Fruit fly (Drosophila melanogaster) whole organism, embryonic: ENCODE data around the gene CG12321.

Experiments
- CG10366 ChIP-seq: fragments of 200-800 bp; sonication (Bioruptor generic); IDR thresholded peaks from 2 replicates; pipeline ENCODE4 v1.3.6; 2022; ENCODE audit warnings: missing biosample characterization, missing genetic modification characterization
- CG11456 ChIP-seq: fragments of 200-800 bp; sonication (Bioruptor generic); IDR thresholded peaks from 3 replicates; pipeline ENCODE4 v1.3.6; 2022; ENCODE audit warnings: missing biosample characterization, missing genetic modification characterization
- CG11695 ChIP-seq: fragments of 200-800 bp; sonication (Bioruptor generic); IDR thresholded peaks from 3 replicates; pipeline ENCODE4 v1.3.6; 2022; ENCODE audit warnings: missing biosample characterization, missing genetic modification characterization
- CG13775 ChIP-seq: fragments of 200-800 bp; sonication (Bioruptor generic); optimal IDR thresholded peaks from 3 replicates; lab custom pipeline; 2017; ENCODE audit warnings: missing biosample characterization, mild to moderate bottlenecking, missing genetic modification characterization
- CG14441 ChIP-seq: fragments of 200-800 bp; sonication (Bioruptor generic); IDR thresholded peaks from 2 replicates; pipeline ENCODE4 v1.3.6; 2022; ENCODE audit warnings: missing biosample characterization, missing genetic modification characterization
- CG18262 ChIP-seq: fragments of 200-800 bp; optimal IDR thresholded peaks from 3 replicates; lab custom pipeline; 2019; ENCODE audit warnings: missing biosample characterization, mild to moderate bottlenecking, missing genetic modification characterization, moderate library complexity
- CG18764 ChIP-seq: fragments of 200-800 bp; sonication (Bioruptor generic); optimal IDR thresholded peaks from 3 replicates; lab custom pipeline; 2016; ENCODE audit warnings: missing biosample characterization, missing genetic modification characterization
- CG3281 ChIP-seq: fragments of 200-800 bp; sonication (Bioruptor generic); optimal IDR thresholded peaks from 3 replicates; lab custom pipeline; 2017; ENCODE audit warnings: missing biosample characterization, mild to moderate bottlenecking, missing genetic modification characterization
- CG3995 ChIP-seq: fragments of 200-800 bp; sonication (Bioruptor generic); optimal IDR thresholded peaks from 3 replicates; lab custom pipeline; 2016; ENCODE audit warnings: missing biosample characterization, missing genetic modification characterization
- CG4617 ChIP-seq: fragments of 200-800 bp; sonication (Bioruptor generic); optimal IDR thresholded peaks from 3 replicates; lab custom pipeline; 2016; ENCODE audit warnings: missing biosample characterization, missing genetic modification characterization, borderline replicate concordance
- CG6854 ChIP-seq: fragments of 200-800 bp; sonication (Bioruptor generic); optimal IDR thresholded peaks from 3 replicates; lab custom pipeline; 2017; ENCODE audit warnings: missing biosample characterization, mild to moderate bottlenecking, missing genetic modification characterization
- D19B ChIP-seq: fragments of 200-800 bp; sonication (Bioruptor generic); optimal IDR thresholded peaks from 2 replicates; lab custom pipeline; 2017; ENCODE audit warnings: missing biosample characterization, mild to moderate bottlenecking, missing genetic modification characterization
- Dll ChIP-seq: fragments of 200-800 bp; sonication (Bioruptor generic); IDR thresholded peaks from 4 replicates; pipeline ENCODE4 v1.3.6; 2022; ENCODE audit warnings: missing biosample characterization, missing genetic modification characterization; ENCODE audit not compliant: partially characterized antibody
- Dref ChIP-seq: fragments of 200-800 bp; sonication (Bioruptor generic); IDR thresholded peaks from 2 replicates; pipeline ENCODE4 v1.3.6; 2022; ENCODE audit warnings: missing biosample characterization, missing genetic modification characterization
- ERR ChIP-seq: fragments of 200-800 bp; sonication (Bioruptor generic); optimal IDR thresholded peaks from 2 replicates; lab custom pipeline; 2016; ENCODE audit warnings: missing biosample characterization, missing genetic modification characterization
- Gsc ChIP-seq: fragments of 200-800 bp; sonication (Bioruptor generic); IDR thresholded peaks from 2 replicates; pipeline ENCODE4 v1.3.6; 2022; ENCODE audit warnings: missing biosample characterization, missing genetic modification characterization
- HLH4C ChIP-seq: fragments of 200-800 bp; sonication (Bioruptor generic); IDR thresholded peaks from 3 replicates; pipeline ENCODE4 v1.3.6; 2022; ENCODE audit warnings: missing biosample characterization, missing genetic modification characterization; ENCODE audit not compliant: partially characterized antibody
- Hmr ChIP-seq: fragments of 200-800 bp; sonication (Bioruptor generic); optimal IDR thresholded peaks from 3 replicates; lab custom pipeline; 2017; ENCODE audit warnings: mild to moderate bottlenecking, missing biosample characterization, missing genetic modification reagents, missing genetic modification characterization
- NFAT ChIP-seq: fragments of 200-800 bp; sonication (Bioruptor generic); IDR thresholded peaks from 2 replicates; pipeline ENCODE4 v1.3.6; 2022; ENCODE audit warnings: missing biosample characterization, missing genetic modification characterization
- Nf-YC ChIP-seq: fragments of 200-800 bp; optimal IDR thresholded peaks from 3 replicates; lab custom pipeline; 2019; ENCODE audit warnings: missing biosample characterization, mild to moderate bottlenecking, missing genetic modification characterization, moderate library complexity
- PHDP ChIP-seq: fragments of 200-800 bp; sonication (Bioruptor generic); optimal IDR thresholded peaks from 3 replicates; lab custom pipeline; 2018; ENCODE audit warnings: missing biosample characterization, mild to moderate bottlenecking, missing genetic modification characterization, moderate library complexity
- Pdp1 ChIP-seq, 2 experiments: fragments of 200-800 bp; sonication (Bioruptor generic); optimal IDR thresholded peaks; 3 replicates each; lab custom pipeline; 2016; ENCODE audit warnings: missing biosample characterization in 2 of 2, missing genetic modification characterization in 2 of 2, mild to moderate bottlenecking in 1 of 2, moderate library complexity in 1 of 2
- Sry-δ ChIP-seq: fragments of 200-800 bp; sonication (Bioruptor generic); optimal IDR thresholded peaks from 2 replicates; lab custom pipeline; 2016; ENCODE audit warnings: missing biosample characterization, missing genetic modification characterization
- ara ChIP-seq: fragments of 200-800 bp; sonication (Bioruptor generic); IDR thresholded peaks from 2 replicates; pipeline ENCODE4 v1.3.6; 2022; ENCODE audit warnings: missing biosample characterization, missing genetic modification characterization
- bigmax ChIP-seq: fragments of 200-800 bp; sonication (Bioruptor generic); optimal IDR thresholded peaks from 2 replicates; lab custom pipeline; 2018; ENCODE audit warnings: missing biosample characterization, mild to moderate bottlenecking, missing genetic modification characterization
- ci ChIP-seq: fragments of 200-800 bp; sonication (Bioruptor generic); IDR thresholded peaks from 3 replicates; pipeline ENCODE4 v1.3.6; 2022; ENCODE audit warnings: missing biosample characterization, missing genetic modification characterization
- crol ChIP-seq: fragments of 200-800 bp; sonication (Bioruptor generic); IDR thresholded peaks from 2 replicates; pipeline ENCODE4 v1.3.6; 2022; ENCODE audit warnings: missing biosample characterization, missing genetic modification characterization
- da ChIP-seq: fragments of 200-800 bp; sonication (Bioruptor generic); optimal IDR thresholded peaks from 2 replicates; lab custom pipeline; 2016; ENCODE audit warnings: missing biosample characterization, missing genetic modification characterization
- exex ChIP-seq: fragments of 200-800 bp; sonication (Bioruptor generic); optimal IDR thresholded peaks from 4 replicates; lab custom pipeline; 2018; ENCODE audit warnings: missing biosample characterization, mild to moderate bottlenecking, missing genetic modification characterization, moderate library complexity
- fu2 ChIP-seq: fragments of 200-800 bp; sonication (Bioruptor generic); optimal IDR thresholded peaks from 2 replicates; lab custom pipeline; 2016; ENCODE audit warnings: missing biosample characterization, missing genetic modification characterization
- gcm ChIP-seq: fragments of 200-800 bp; sonication (Bioruptor generic); optimal IDR thresholded peaks from 2 replicates; lab custom pipeline; 2019; ENCODE audit warnings: missing biosample characterization, mild to moderate bottlenecking, missing genetic modification characterization, moderate library complexity
- gfzf ChIP-seq: fragments of 200-800 bp; sonication (Bioruptor generic); optimal IDR thresholded peaks from 2 replicates; lab custom pipeline; 2016; ENCODE audit warnings: missing biosample characterization, mild to moderate bottlenecking, missing genetic modification characterization, moderate library complexity
- hbn ChIP-seq: fragments of 200-800 bp; sonication (Bioruptor generic); IDR thresholded peaks from 2 replicates; pipeline ENCODE4 v1.3.6; 2022; ENCODE audit warnings: missing biosample characterization, missing genetic modification characterization; ENCODE audit not compliant: partially characterized antibody
- jing ChIP-seq: fragments of 200-800 bp; sonication (Bioruptor generic); optimal IDR thresholded peaks from 2 replicates; lab custom pipeline; 2018; ENCODE audit warnings: missing biosample characterization, mild to moderate bottlenecking, missing genetic modification characterization
- lab ChIP-seq: fragments of 200-800 bp; sonication (Bioruptor generic); optimal IDR thresholded peaks from 3 replicates; lab custom pipeline; 2017; ENCODE audit warnings: missing biosample characterization, missing genetic modification characterization, mild to moderate bottlenecking, moderate library complexity, missing genetic modification reagents
- lola ChIP-seq, 3 experiments: fragments of >200 bp in 2 of 3; fragments of 200-800 bp in 1 of 3; sonication (Bioruptor generic) in 1 of 3; optimal IDR thresholded peaks; 2 replicates each; lab custom pipeline; 2017 to 2019; ENCODE audit warnings: missing biosample characterization in 3 of 3, missing genetic modification characterization in 3 of 3, mild to moderate bottlenecking in 1 of 3, moderate library complexity in 1 of 3
- maf-S ChIP-seq: fragments of 200-800 bp; sonication (Bioruptor generic); optimal IDR thresholded peaks from 2 replicates; lab custom pipeline; 2016; ENCODE audit warnings: missing biosample characterization, missing genetic modification characterization
- nom ChIP-seq: fragments of 200-800 bp; sonication (Bioruptor generic); optimal IDR thresholded peaks from 2 replicates; lab custom pipeline; 2017; ENCODE audit warnings: missing biosample characterization, missing genetic modification characterization, mild to moderate bottlenecking, moderate library complexity, missing genetic modification reagents
- sna ChIP-seq: fragments of 200-800 bp; sonication (Bioruptor generic); IDR thresholded peaks from 2 replicates; pipeline ENCODE4 v1.3.6; 2022; ENCODE audit warnings: missing biosample characterization, missing genetic modification characterization; ENCODE audit not compliant: partially characterized antibody
- sob ChIP-seq: fragments of 200-800 bp; sonication (Bioruptor generic); IDR thresholded peaks from 2 replicates; pipeline ENCODE4 v1.3.6; 2022; ENCODE audit warnings: missing biosample characterization, missing genetic modification characterization
- sug ChIP-seq: fragments of 200-800 bp; optimal IDR thresholded peaks from 2 replicates; lab custom pipeline; 2019; ENCODE audit warnings: missing biosample characterization, mild to moderate bottlenecking, missing genetic modification characterization, moderate library complexity
- toy ChIP-seq: fragments of 200-800 bp; sonication (Bioruptor generic); IDR thresholded peaks from 2 replicates; pipeline ENCODE4 v1.3.6; 2022; ENCODE audit warnings: missing biosample characterization, missing genetic modification characterization
- vfl ChIP-seq: fragments of 200-800 bp; sonication (Bioruptor generic); optimal IDR thresholded peaks from 2 replicates; lab custom pipeline; 2016; ENCODE audit warnings: missing biosample characterization, missing genetic modification characterization
- wdn ChIP-seq: fragments of 200-800 bp; sonication (Bioruptor generic); IDR thresholded peaks from 2 replicates; pipeline ENCODE4 v1.3.6; 2022; ENCODE audit warnings: missing biosample characterization, missing genetic modification characterization
- wek ChIP-seq: fragments of 200-800 bp; sonication (Bioruptor generic); optimal IDR thresholded peaks from 3 replicates; lab custom pipeline; 2018; ENCODE audit warnings: missing biosample characterization, mild to moderate bottlenecking, missing genetic modification characterization, moderate library complexity
- zf30C ChIP-seq: fragments of 200-800 bp; sonication (Bioruptor generic); optimal IDR thresholded peaks from 3 replicates; lab custom pipeline; 2018; ENCODE audit warnings: missing biosample characterization, mild to moderate bottlenecking, missing genetic modification characterization

The CG12321 gene

DNA sequence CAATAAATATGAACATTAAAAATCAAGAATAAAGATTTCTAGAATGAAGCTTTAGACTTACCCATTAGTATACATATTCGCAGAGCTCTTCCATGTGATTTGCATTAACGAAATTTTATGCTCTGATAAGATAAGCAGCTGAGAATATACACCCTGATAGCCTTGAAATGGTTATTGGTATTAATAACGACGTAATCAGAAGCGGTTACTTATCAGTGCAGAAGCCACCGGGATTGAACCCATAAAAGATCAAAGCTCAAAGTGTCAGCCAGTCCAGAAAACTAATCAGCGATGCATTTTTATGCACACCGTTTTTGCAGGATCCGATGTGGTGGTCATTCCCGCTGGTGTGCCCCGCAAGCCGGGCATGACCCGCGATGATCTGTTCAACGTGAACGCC lies 38.9 kb upstream of the CG12321 start:
- TF ChIP-seq nom (GFP tag; lab: Kevin White, UChicago): peak; percentile 35
- TF ChIP-seq da: no peak
- peak; percentile 80 for TF ChIP-seq exex (tag; lab: Kevin White, UChicago)
- TF ChIP-seq, all 482 proteins: peak for 2

dm6 chr3R:18226809-18227157 lies 38.3 kb upstream of the CG12321 start:
- TF ChIP-seq HLH4C (GFP tag; lab: Robert Waterston, UW) (0 out of 3 replicates have a peak, but pooled peaks have one; percentile 20), ERR (peak; percentile 92), CG13775 (GFP tag; lab: Kevin White, UChicago) (no peak), fu2 (GFP tag; lab: Kevin White, UChicago) (peak; percentile 20), Pdp1 (GFP tag; optimal IDR thresholded peaks at IDR 0.05; lab: Kevin White, UChicago) (peak in 1 of 2 experiments; percentile 24), crol (peak; percentile 86), NFAT (GFP tag; lab: Robert Waterston, UW) (peak; percentile 75), PHDP (tag; lab: Kevin White, UChicago) (no peak), maf-S (GFP tag; lab: Kevin White, UChicago) (no peak), bigmax (GFP tag; lab: Kevin White, UChicago) (peak; percentile 94), CG11695 (GFP tag; lab: Robert Waterston, UW) (0 out of 3 replicates have a peak, but pooled peaks have one; percentile 39), Dll (no peak), vfl (GFP tag; lab: Kevin White, UChicago) (no peak), ci (GFP tag; lab: Robert Waterston, UW) (0 out of 3 replicates have a peak, but pooled peaks have one; percentile 44), CG14441 (GFP tag; lab: Robert Waterston, UW) (0 out of 2 replicates have a peak, but pooled peaks have one; percentile 13), Gsc (GFP tag; lab: Robert Waterston, UW) (no peak), CG3995 (GFP tag; lab: Kevin White, UChicago) (no peak), ara (GFP tag; lab: Robert Waterston, UW) (0 out of 2 replicates have a peak, but pooled peaks have one; percentile 25), CG6854 (GFP tag; lab: Kevin White, UChicago) (no peak), Dref (peak; percentile 18; the same call in 1 of the 2 replicates), gcm (GFP tag; lab: Kevin White, UChicago) (peak; percentile 44)

DNA sequence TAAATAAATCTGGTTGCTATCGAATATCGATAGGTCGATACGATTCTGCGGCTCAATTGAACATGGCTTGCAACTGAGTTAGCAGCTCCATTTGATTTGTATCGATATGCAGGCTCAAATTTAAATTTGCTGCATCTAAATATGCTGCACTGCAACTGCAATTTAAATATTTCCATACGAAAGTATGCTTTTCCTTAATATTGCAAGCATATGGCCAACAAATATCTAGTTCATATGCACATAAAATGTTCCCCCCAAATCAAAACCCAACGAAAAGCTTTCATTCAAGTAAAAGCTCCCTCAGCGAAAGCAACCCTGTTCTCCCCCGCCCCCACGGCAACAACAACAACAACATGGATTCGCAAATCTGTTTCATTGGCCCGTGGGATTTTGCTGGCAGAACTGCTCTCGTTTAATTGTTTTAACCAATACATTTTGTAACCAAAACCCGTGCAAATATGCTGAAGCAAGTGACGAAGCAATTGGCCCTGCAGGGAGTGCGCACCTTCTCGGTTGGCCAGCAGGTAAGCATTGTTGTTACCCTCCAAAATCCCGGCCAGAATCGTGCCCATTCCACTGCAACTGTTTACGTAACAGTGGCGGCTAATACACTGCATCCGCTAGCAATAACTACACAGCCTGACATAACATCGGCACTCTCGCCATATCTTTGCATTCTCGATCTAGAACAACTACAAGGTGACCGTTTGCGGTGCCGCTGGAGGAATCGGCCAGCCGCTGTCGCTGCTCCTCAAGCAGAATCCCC lies 37.7 kb upstream of the CG12321 start, which contains the start of the genes CG7168 and Mdh2:
CG7168 (minus strand) TSS at position 40 of the 766 bp plus-strand sequence.
Mdh2 (plus strand) TSS at position 354 of the 766 bp plus-strand sequence.
- TF ChIP-seq wdn (GFP tag; lab: Robert Waterston, UW) (no peak), D19B (GFP tag; lab: Kevin White, UChicago) (no peak), CG18262 (tag; lab: Kevin White, UChicago) (no peak), CG3281 (peak; percentile 41), sug (peak; percentile 25), sna (peak; percentile 77; the same call in 1 of the 2 replicates), CG13775 (GFP tag; lab: Kevin White, UChicago) (no peak), Hmr (GFP tag; lab: Kevin White, UChicago) (peak; percentile 14), Sry-δ (GFP tag; lab: Kevin White, UChicago) (peak; percentile 83), toy (GFP tag; lab: Robert Waterston, UW) (no peak), wek (GFP tag; lab: Kevin White, UChicago) (no peak), jing (GFP tag; lab: Kevin White, UChicago) (no peak), zf30C (GFP tag; lab: Kevin White, UChicago) (no peak), gfzf (GFP tag; lab: Kevin White, UChicago) (peak; percentile 18), hbn (GFP tag; lab: Robert Waterston, UW) (peak; percentile 69), CG18764 (GFP tag; lab: Kevin White, UChicago) (no peak), CG11456 (GFP tag; lab: Robert Waterston, UW) (no peak), lola (GFP tag; optimal IDR thresholded peaks at IDR 0.05; lab: Kevin White, UChicago) (no peak), sob (GFP tag; lab: Robert Waterston, UW) (no peak), lab (peak; percentile 40), Nf-YC (tag; lab: Kevin White, UChicago) (peak; percentile 83), CG10366 (GFP tag; lab: Robert Waterston, UW) (no peak), CG4617 (GFP tag; lab: Kevin White, UChicago) (peak; percentile 30)
